Fruit fly (Drosophila melanogaster): Measurements from ENCODE around the gene CG10674.

DNA sequence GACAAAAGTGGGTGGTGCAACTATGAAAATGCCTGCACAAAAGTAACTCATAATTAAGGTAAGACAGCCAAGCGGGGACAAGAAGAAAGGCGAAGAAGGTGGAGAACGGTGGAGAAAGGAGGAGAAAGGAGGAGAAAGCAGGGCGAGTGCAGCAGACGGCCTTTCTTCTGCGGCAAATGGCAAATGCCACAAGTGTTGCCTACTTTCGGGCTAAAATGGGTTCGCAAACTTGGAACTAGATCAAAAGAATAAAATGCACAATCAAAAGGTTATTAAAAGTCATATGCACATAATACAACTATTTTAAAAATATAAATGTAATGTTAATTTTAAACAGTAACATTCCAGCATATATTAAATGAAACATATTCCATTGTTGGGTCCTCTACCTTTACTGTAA is 34.0 kb downstream of the CG10674 start:
- TF ChIP-seq usp (GFP tag; optimal IDR thresholded peaks at IDR 0.05) (no peak), psq (optimal IDR thresholded peaks at IDR 0.05) (no peak)

Measured in whole organism.